Worm (Caenorhabditis elegans) whole organism, late embryonic: ENCODE results near the gene R07B7.8.

Experiments used
- C38D4.7 ChIP-seq: fragments of 200-800 bp; sonication (Bioruptor generic); optimal IDR thresholded peaks from 2 replicates; lab custom pipeline; 2018; ENCODE audit warnings: mild to moderate bottlenecking, missing genetic modification characterization, moderate library complexity, missing compliant biosample characterization
- ama-1 ChIP-seq: fragments of 150-350 bp; optimal IDR thresholded peaks from 2 replicates; lab custom pipeline; 2014
- fkh-10 ChIP-seq: fragments of 150-350 bp; optimal IDR thresholded peaks from 2 replicates; lab custom pipeline; 2014; ENCODE audit warnings: missing biosample characterization, missing genetic modification reagents, missing genetic modification characterization
- fkh-6 ChIP-seq: sonication (generic microtip); optimal IDR thresholded peaks from 2 replicates; lab custom pipeline; 2016; ENCODE audit warnings: missing genetic modification characterization, missing compliant biosample characterization
- hlh-13 ChIP-seq: fragments of 200-800 bp; sonication (Bioruptor generic); optimal IDR thresholded peaks from 2 replicates; lab custom pipeline; 2018; ENCODE audit warnings: mild to moderate bottlenecking, missing genetic modification characterization, missing compliant biosample characterization
- mec-3 ChIP-seq: sonication (generic microtip); optimal IDR thresholded peaks from 2 replicates; lab custom pipeline; 2016; ENCODE audit warnings: borderline replicate concordance, missing genetic modification characterization, missing compliant biosample characterization
- nfya-1 ChIP-seq: sonication (generic microtip); optimal IDR thresholded peaks from 2 replicates; lab custom pipeline; 2017; ENCODE audit warnings: missing genetic modification characterization, mild to moderate bottlenecking, missing compliant biosample characterization, antibody characterized with exemption, moderate library complexity
- rnt-1 ChIP-seq: sonication (generic microtip); optimal IDR thresholded peaks from 2 replicates; lab custom pipeline; 2016; ENCODE audit warnings: missing genetic modification characterization, missing compliant biosample characterization
- tbx-2 ChIP-seq: sonication (generic microtip); optimal IDR thresholded peaks from 2 replicates; lab custom pipeline; 2016; ENCODE audit warnings: missing genetic modification characterization, missing compliant biosample characterization
- unc-55 ChIP-seq: sonication (generic microtip); optimal IDR thresholded peaks from 2 replicates; lab custom pipeline; 2017; ENCODE audit warnings: missing biosample characterization, missing genetic modification reagents, missing genetic modification characterization
- unc-86 ChIP-seq: sonication (generic microtip); optimal IDR thresholded peaks from 2 replicates; lab custom pipeline; 2016; ENCODE audit warnings: missing genetic modification characterization, missing compliant biosample characterization
- zip-5 ChIP-seq: sonication (generic microtip); optimal IDR thresholded peaks from 2 replicates; lab custom pipeline; 2016; ENCODE audit warnings: missing genetic modification characterization, missing compliant biosample characterization

ce11 chrV:12059719-12060118 lies 24.4 kb downstream of the R07B7.8 start, which contains the start of gene R07B7.2:
- no peak for TF ChIP-seq nfya-1 (tag; lab: Kevin White, UChicago)
- TF ChIP-seq unc-55 (GFP tag; lab: Kevin White, UChicago), result no peak
- TF ChIP-seq zip-5 (tag; lab: Kevin White, UChicago), result no peak
- TF ChIP-seq rnt-1 (tag; lab: Kevin White, UChicago), result no peak
- TF ChIP-seq ama-1 (lab: Kevin White, UChicago), result no peak
- no peak for TF ChIP-seq unc-86
- no peak for TF ChIP-seq fkh-6
- no peak for TF ChIP-seq mec-3 (tag; lab: Kevin White, UChicago)
- no peak for TF ChIP-seq fkh-10 (GFP tag; lab: Kevin White, UChicago)
- TF ChIP-seq hlh-13 (GFP tag; lab: Kevin White, UChicago), result no peak
- no peak for TF ChIP-seq tbx-2 (tag; lab: Kevin White, UChicago)
- TF ChIP-seq C38D4.7 (GFP tag; lab: Kevin White, UChicago), result no peak
